Worm (Caenorhabditis elegans) whole organism, young adult: ENCODE measurements around the gene flp-14.

Experiments
- F55B11.4 ChIP-seq: sonication (generic microtip); optimal IDR thresholded peaks from 2 replicates; lab custom pipeline; 2016; ENCODE audit warnings: missing compliant biosample characterization, missing genetic modification characterization, borderline replicate concordance; ENCODE audit not compliant: insufficient read depth
- Y53F4B.3 ChIP-seq: fragments of 200-800 bp; sonication (Bioruptor generic); IDR thresholded peaks from 2 replicates; pipeline ENCODE4 v1.3.6; 2022; ENCODE audit warnings: missing genetic modification reagents, missing genetic modification characterization, missing compliant biosample characterization
- ama-1 ChIP-seq, 3 experiments: fragments of 150-350 bp in 1 of 3; sonication (generic microtip) in 2 of 3; optimal IDR thresholded peaks; 2 replicates each; lab custom pipeline; 2014 to 2018; ENCODE audit warnings: missing biosample characterization in 2 of 3, missing genetic modification characterization in 2 of 3, missing genetic modification reagents in 2 of 3
- lin-40 ChIP-seq: sonication (generic microtip); optimal IDR thresholded peaks from 2 replicates; lab custom pipeline; 2016; ENCODE audit warnings: missing genetic modification characterization, mild to moderate bottlenecking, missing compliant biosample characterization, missing genotype, missing genetic modification reagents
- nfyb-1 ChIP-seq: fragments of 200-800 bp; sonication (Bioruptor generic); IDR thresholded peaks from 2 replicates; pipeline ENCODE4 v1.3.6; 2022; ENCODE audit warnings: missing genetic modification reagents, missing genetic modification characterization, missing compliant biosample characterization
- unc-62 ChIP-seq: fragments of 150-350 bp; optimal IDR thresholded peaks from 2 replicates; lab custom pipeline; 2014; ENCODE audit warnings: missing biosample characterization, missing genetic modification reagents, missing genetic modification characterization

ce11 chrIII:12907218-12907617 is 3.1 kb upstream of the flp-14 start:
- TF ChIP-seq Y53F4B.3 (GFP tag; lab: Robert Waterston, UW) (no peak), lin-40 (tag; lab: Kevin White, UChicago) (no peak), F55B11.4 (no peak), unc-62 (no peak), ama-1 (optimal IDR thresholded peaks at IDR 0.05; lab: Kevin White, UChicago) (no peak), ama-1 (GFP tag; optimal IDR thresholded peaks at IDR 0.05; lab: Kevin White, UChicago) (no peak), nfyb-1 (no peak)
